Fruit fly (Drosophila melanogaster) whole organism, wandering third instar larva: ENCODE results near the gene RpL30.

Experiments used
- CG32264 ChIP-seq: fragments of 200-800 bp; sonication (Bioruptor generic); optimal IDR thresholded peaks from 2 replicates; lab custom pipeline; 2016; ENCODE audit warnings: missing biosample characterization, missing genetic modification characterization
- CG9705 ChIP-seq: fragments of 200-800 bp; sonication (Bioruptor generic); optimal IDR thresholded peaks from 2 replicates; lab custom pipeline; 2018; ENCODE audit warnings: missing biosample characterization, mild to moderate bottlenecking, missing genetic modification characterization
- CrebA ChIP-seq: fragments of 200-800 bp; sonication (Bioruptor generic); optimal IDR thresholded peaks from 2 replicates; lab custom pipeline; 2016; ENCODE audit warnings: missing biosample characterization, mild to moderate bottlenecking, missing genetic modification characterization, borderline replicate concordance
- GATAd ChIP-seq: sonication (Bioruptor generic); optimal IDR thresholded peaks from 2 replicates; lab custom pipeline; 2016; ENCODE audit warnings: missing biosample characterization, missing genetic modification characterization
- HLH106 ChIP-seq: fragments of 200-800 bp; optimal IDR thresholded peaks from 3 replicates; lab custom pipeline; 2019; ENCODE audit warnings: missing biosample characterization, mild to moderate bottlenecking, missing genetic modification characterization, moderate library complexity
- Hnf4 ChIP-seq: fragments of 200-800 bp; sonication (Bioruptor generic); optimal IDR thresholded peaks from 2 replicates; lab custom pipeline; 2016; ENCODE audit warnings: missing biosample characterization, mild to moderate bottlenecking, missing genetic modification characterization
- Hr78 ChIP-seq: fragments of >200 bp; optimal IDR thresholded peaks from 2 replicates; lab custom pipeline; 2017; ENCODE audit warnings: missing biosample characterization, missing genetic modification characterization
- Hr83 ChIP-seq: fragments of 200-300 bp; sonication (Bioruptor generic); optimal IDR thresholded peaks from 2 replicates; lab custom pipeline; 2016; ENCODE audit warnings: missing biosample characterization, mild to moderate bottlenecking, missing genetic modification characterization, moderate library complexity; ENCODE audit not compliant: poor library complexity, severe bottlenecking
- Jra ChIP-seq: sonication (Bioruptor generic); optimal IDR thresholded peaks from 2 replicates; lab custom pipeline; 2016; ENCODE audit warnings: missing biosample characterization, missing genetic modification characterization
- Mio ChIP-seq: sonication (Bioruptor generic); optimal IDR thresholded peaks from 2 replicates; lab custom pipeline; 2016; ENCODE audit warnings: missing biosample characterization, missing genetic modification characterization
- Myc ChIP-seq: fragments of >200 bp; optimal IDR thresholded peaks from 2 replicates; lab custom pipeline; 2017
- N ChIP-seq: fragments of >200 bp; optimal IDR thresholded peaks from 2 replicates; lab custom pipeline; 2018; ENCODE audit warnings: missing biosample characterization, missing external identifiers, missing genetic modification characterization
- OdsH ChIP-seq: fragments of 200-800 bp; sonication (Bioruptor generic); optimal IDR thresholded peaks from 2 replicates; lab custom pipeline; 2016; ENCODE audit warnings: missing biosample characterization, mild to moderate bottlenecking, missing genetic modification characterization
- Rel ChIP-seq, 2 experiments: fragments of 200-800 bp; sonication (Bioruptor generic) in 1 of 2; optimal IDR thresholded peaks; 2 replicates in 1 of 2; 3 replicates in 1 of 2; lab custom pipeline; 2016 to 2019; ENCODE audit warnings: mild to moderate bottlenecking in 2 of 2, missing biosample characterization in 2 of 2, missing genetic modification characterization in 2 of 2, moderate library complexity in 1 of 2
- Sp1 ChIP-seq: fragments of 200-800 bp; sonication (Bioruptor generic); optimal IDR thresholded peaks from 3 replicates; lab custom pipeline; 2019; ENCODE audit warnings: missing biosample characterization, mild to moderate bottlenecking, missing genetic modification characterization, moderate library complexity
- Vsx2 ChIP-seq: fragments of 200-300, 225-300 bp; sonication (Bioruptor generic); optimal IDR thresholded peaks from 2 replicates; lab custom pipeline; 2018; ENCODE audit warnings: missing biosample characterization, missing genetic modification characterization; ENCODE audit not compliant: partially characterized antibody
- br ChIP-seq: fragments of 200-800 bp; sonication (Bioruptor generic); optimal IDR thresholded peaks from 2 replicates; lab custom pipeline; 2016; ENCODE audit warnings: missing biosample characterization, missing genetic modification characterization
- brk ChIP-seq: fragments of 200-800 bp; sonication (Bioruptor generic); optimal IDR thresholded peaks from 2 replicates; lab custom pipeline; 2016; ENCODE audit warnings: missing biosample characterization, mild to moderate bottlenecking, missing genetic modification characterization
- dmrt93B ChIP-seq: fragments of 200-800 bp; sonication (Bioruptor generic); optimal IDR thresholded peaks from 2 replicates; lab custom pipeline; 2018; ENCODE audit warnings: missing biosample characterization, mild to moderate bottlenecking, missing genetic modification characterization
- dsf ChIP-seq: sonication (Bioruptor generic); optimal IDR thresholded peaks from 2 replicates; lab custom pipeline; 2016; ENCODE audit warnings: missing biosample characterization, missing genetic modification characterization, borderline replicate concordance
- ey ChIP-seq: fragments of 200-800 bp; sonication (Bioruptor generic); optimal IDR thresholded peaks from 2 replicates; lab custom pipeline; 2016; ENCODE audit warnings: missing biosample characterization, missing genetic modification characterization
- foxo ChIP-seq, 2 experiments: fragments of 200-800 bp; sonication (Bioruptor generic); optimal IDR thresholded peaks; 2 replicates in 1 of 2; 3 replicates in 1 of 2; lab custom pipeline; 2016 to 2017; ENCODE audit warnings: missing biosample characterization in 2 of 2, missing genetic modification characterization in 2 of 2
- fru ChIP-seq: fragments of 200-800 bp; sonication (Bioruptor generic); optimal IDR thresholded peaks from 3 replicates; lab custom pipeline; 2016; ENCODE audit warnings: missing biosample characterization, mild to moderate bottlenecking, missing genetic modification characterization
- h ChIP-seq: fragments of 200-800 bp; sonication (Bioruptor generic); optimal IDR thresholded peaks from 3 replicates; lab custom pipeline; 2016; ENCODE audit warnings: missing biosample characterization, mild to moderate bottlenecking, missing genetic modification characterization
- jim ChIP-seq: fragments of 175-275, 200-325 bp; sonication (Bioruptor generic); optimal IDR thresholded peaks from 2 replicates; lab custom pipeline; 2016; ENCODE audit warnings: missing biosample characterization, mild to moderate bottlenecking, missing genetic modification characterization
- lola ChIP-seq: fragments of >200 bp; optimal IDR thresholded peaks from 2 replicates; lab custom pipeline; 2017; ENCODE audit warnings: missing biosample characterization, missing genetic modification characterization
- pan ChIP-seq: fragments of >200 bp; optimal IDR thresholded peaks from 2 replicates; lab custom pipeline; 2017
- psq ChIP-seq: fragments of 200-800 bp; sonication (Bioruptor generic); optimal IDR thresholded peaks from 3 replicates; lab custom pipeline; 2017; ENCODE audit warnings: missing biosample characterization, mild to moderate bottlenecking, missing genetic modification characterization, moderate library complexity
- rgr ChIP-seq: fragments of 200-800 bp; sonication (Bioruptor generic); optimal IDR thresholded peaks from 3 replicates; lab custom pipeline; 2016; ENCODE audit warnings: missing biosample characterization, mild to moderate bottlenecking, missing genetic modification characterization
- sv ChIP-seq: fragments of 200-800 bp; sonication (Bioruptor generic); optimal IDR thresholded peaks from 3 replicates; lab custom pipeline; 2016; ENCODE audit warnings: missing biosample characterization, missing genetic modification characterization
- woc ChIP-seq: sonication (Bioruptor generic); optimal IDR thresholded peaks from 2 replicates; lab custom pipeline; 2016; ENCODE audit warnings: missing biosample characterization, mild to moderate bottlenecking, missing genetic modification characterization

Gene RpL30

DNA sequence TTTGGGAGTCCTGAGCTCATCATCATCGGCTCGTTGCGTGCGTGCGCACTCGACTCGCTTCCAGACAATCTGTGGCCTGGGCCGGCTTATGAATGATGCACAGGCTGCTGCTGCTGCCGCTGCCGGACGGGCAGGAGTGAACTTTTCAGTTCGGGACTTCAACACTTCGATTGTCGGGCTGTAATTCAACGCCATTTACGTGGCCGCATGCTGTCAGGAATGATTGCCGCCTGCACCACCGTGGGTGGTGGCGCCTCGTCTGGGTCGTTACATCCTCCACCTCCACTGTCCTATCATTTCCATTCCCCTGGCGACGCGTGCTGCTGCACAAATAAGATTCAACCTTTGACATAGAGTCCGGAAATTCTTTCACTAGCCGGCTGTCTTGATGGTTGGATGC, 931 bp upstream of the RpL30 start:
- TF ChIP-seq Hnf4 (GFP tag; lab: Kevin White, UChicago), result no peak
- TF ChIP-seq Sp1, result no peak
- no peak for TF ChIP-seq CG9705 (GFP tag; lab: Kevin White, UChicago)
- TF ChIP-seq br (GFP tag; lab: Kevin White, UChicago), result no peak
- no peak for TF ChIP-seq lola
- no peak for TF ChIP-seq woc (GFP tag; lab: Kevin White, UChicago)
- no peak for TF ChIP-seq Jra
- no peak for TF ChIP-seq CrebA
- TF ChIP-seq CG32264 (GFP tag; lab: Kevin White, UChicago), result no peak
- no peak for TF ChIP-seq dmrt93B (GFP tag; lab: Kevin White, UChicago)
- TF ChIP-seq Hr78 (GFP tag; lab: Kevin White, UChicago), result no peak
- no peak for TF ChIP-seq N (GFP tag; lab: Kevin White, UChicago)
- TF ChIP-seq ey (GFP tag; lab: Kevin White, UChicago), result no peak
- TF ChIP-seq foxo (GFP tag; optimal IDR thresholded peaks at IDR 0.05; lab: Kevin White, UChicago), result no peak
- TF ChIP-seq pan (lab: Kevin White, UChicago), result no peak
- no peak for TF ChIP-seq Rel (GFP tag; optimal IDR thresholded peaks at IDR 0.05; lab: Kevin White, UChicago)
- TF ChIP-seq Rel (tag; optimal IDR thresholded peaks at IDR 0.05; lab: Kevin White, UChicago), result no peak
- TF ChIP-seq, all 38 proteins: peak for 0

DNA sequence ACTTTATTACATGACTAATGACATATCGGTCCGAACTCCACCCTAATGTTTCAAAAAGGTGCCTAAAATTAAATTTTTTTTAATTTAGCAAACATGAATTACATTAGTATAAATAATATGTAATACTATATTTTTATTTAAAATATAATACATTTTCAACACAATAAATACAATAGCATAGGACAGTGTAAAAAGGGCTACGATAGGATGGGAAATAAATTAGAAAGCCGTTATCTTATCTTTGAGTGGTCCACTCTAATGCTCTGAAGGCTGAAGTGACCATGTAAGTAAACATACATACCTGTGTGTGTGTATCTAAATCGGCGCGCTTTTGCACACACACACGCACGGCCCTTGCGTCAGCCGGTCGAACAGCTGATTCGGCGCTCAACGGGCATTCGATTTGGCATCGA, 6.1 kb downstream of the RpL30 start, which contains the start of gene CG31793:
Gene CG31793 (plus strand): TSS at position 409 of the 413 bp plus-strand sequence.
- TF ChIP-seq Hr83, result peak; percentile 39
- no peak for TF ChIP-seq GATAd (GFP tag; lab: Kevin White, UChicago)
- TF ChIP-seq brk (GFP tag; lab: Kevin White, UChicago), result no peak
- TF ChIP-seq Sp1, result peak; percentile 50
- TF ChIP-seq rgr, result peak; percentile 68
- peak; percentile 41 for TF ChIP-seq psq (GFP tag; lab: Kevin White, UChicago)
- TF ChIP-seq pan (lab: Kevin White, UChicago), result no peak
- peak; percentile 57 for TF ChIP-seq HLH106
- peak in 1 of 2 experiments; percentile 32 for TF ChIP-seq foxo (GFP tag; optimal IDR thresholded peaks at IDR 0.05; lab: Kevin White, UChicago)
- no peak for TF ChIP-seq Vsx2 (GFP tag; lab: Kevin White, UChicago)
- no peak for TF ChIP-seq fru (GFP tag; lab: Kevin White, UChicago)
- TF ChIP-seq OdsH (GFP tag; lab: Kevin White, UChicago), result peak; percentile 60
- peak; percentile 63 for TF ChIP-seq h
- TF ChIP-seq sv (GFP tag; lab: Kevin White, UChicago), result peak; percentile 22

DNA sequence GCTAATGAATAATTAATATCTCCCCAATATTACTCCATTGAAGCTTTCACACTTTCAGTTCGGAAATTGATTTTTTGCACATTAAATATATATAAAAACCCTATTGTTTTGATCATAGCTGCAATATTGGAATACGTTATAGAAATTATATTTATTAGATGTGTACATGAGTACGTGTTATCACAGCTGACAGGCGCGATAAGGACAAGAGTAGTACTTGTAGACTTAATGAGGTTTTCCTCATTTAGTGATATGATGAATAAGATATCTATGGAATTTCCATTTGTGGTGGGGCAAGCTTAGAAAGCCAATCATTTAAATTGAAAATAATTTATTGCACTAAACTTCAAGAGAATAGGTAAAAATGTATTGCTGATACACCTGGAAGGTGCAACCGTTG, 6.6 kb downstream of the RpL30 start:
- TF ChIP-seq jim (GFP tag; lab: Kevin White, UChicago), result no peak

DNA sequence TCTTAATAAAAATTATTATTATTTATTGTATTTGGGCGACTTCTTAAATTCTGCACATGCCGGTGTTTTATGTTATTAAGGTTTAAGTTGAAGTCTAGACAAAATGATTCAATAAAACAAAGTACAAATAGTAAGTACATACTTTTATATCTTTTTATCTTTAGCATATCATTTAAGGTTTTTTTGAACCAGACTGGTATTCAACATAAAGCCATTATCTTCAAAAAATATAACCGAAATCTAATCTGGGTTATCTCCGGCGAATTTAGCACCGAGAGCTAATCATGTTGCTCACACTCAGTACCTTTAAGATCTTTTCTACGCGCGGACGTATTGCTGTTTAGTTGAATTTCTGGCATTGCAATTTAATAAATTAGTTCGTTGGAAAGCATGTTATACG, 12.0 kb downstream of the RpL30 start, which contains the start of gene CG31792:
Gene CG31792 (plus strand): TSS at position 301 of the 400 bp plus-strand sequence.
- no peak for TF ChIP-seq OdsH (GFP tag; lab: Kevin White, UChicago)
- TF ChIP-seq jim (GFP tag; lab: Kevin White, UChicago), result no peak
- no peak for TF ChIP-seq Hr78 (GFP tag; lab: Kevin White, UChicago)
- TF ChIP-seq Hnf4 (GFP tag; lab: Kevin White, UChicago), result no peak
- no peak for TF ChIP-seq Jra
- no peak for TF ChIP-seq HLH106
- TF ChIP-seq lola, result no peak
- TF ChIP-seq woc (GFP tag; lab: Kevin White, UChicago), result no peak
- no peak for TF ChIP-seq Mio (GFP tag; lab: Kevin White, UChicago)
- no peak for TF ChIP-seq br (GFP tag; lab: Kevin White, UChicago)
- TF ChIP-seq dsf (GFP tag; lab: Kevin White, UChicago), result no peak
- TF ChIP-seq Sp1, result no peak
- no peak for TF ChIP-seq pan (lab: Kevin White, UChicago)
- no peak for TF ChIP-seq CG9705 (GFP tag; lab: Kevin White, UChicago)
- TF ChIP-seq foxo (GFP tag; optimal IDR thresholded peaks at IDR 0.05; lab: Kevin White, UChicago), result no peak
- TF ChIP-seq Myc (lab: Kevin White, UChicago), result no peak
- no peak for TF ChIP-seq Vsx2 (GFP tag; lab: Kevin White, UChicago)
